Fruit fly (Drosophila melanogaster) Kc167 (cell line): ENCODE data around the gene CG34290.

ENCODE experiments used
- Myc ChIP-seq: fragments of >200 bp; optimal IDR thresholded peaks from 2 replicates; lab custom pipeline; 2017; ENCODE audit warnings: missing external identifiers
- h ChIP-seq: fragments of >200 bp; optimal IDR thresholded peaks from 3 replicates; lab custom pipeline; 2018; ENCODE audit warnings: missing external identifiers
- psq ChIP-seq: fragments of >200 bp; optimal IDR thresholded peaks from 2 replicates; lab custom pipeline; 2017; ENCODE audit warnings: missing external identifiers

- TF ChIP-seq psq (lab: Kevin White, UChicago) (no peak), h (lab: Kevin White, UChicago) (no peak), Myc (lab: Kevin White, UChicago) (no peak)
These were observed 29.2 kb downstream of the CG34290 start for dm6 chr3R:24260411-24260810.
